Worm (Caenorhabditis elegans) whole organism, L1 larva: Measurements from ENCODE around the gene ZK643.6.

Experiments
- C04F5.9 ChIP-seq: sonication (generic microtip); optimal IDR thresholded peaks from 2 replicates; lab custom pipeline; 2016; ENCODE audit warnings: missing genetic modification characterization, missing compliant biosample characterization
- C34B4.2 ChIP-seq: sonication (generic microtip); optimal IDR thresholded peaks from 2 replicates; lab custom pipeline; 2017; ENCODE audit warnings: mild to moderate bottlenecking, missing genetic modification characterization, missing compliant biosample characterization
- F16B12.6 ChIP-seq: fragments of 150-350 bp; optimal IDR thresholded peaks from 2 replicates; lab custom pipeline; 2014; ENCODE audit warnings: missing biosample characterization, missing genetic modification characterization
- aha-1 ChIP-seq: fragments of 150-350 bp; optimal IDR thresholded peaks from 2 replicates; lab custom pipeline; 2014; ENCODE audit warnings: missing biosample characterization, missing genetic modification characterization
- alr-1 ChIP-seq: fragments of 200-800 bp; sonication (Bioruptor generic); optimal IDR thresholded peaks from 2 replicates; lab custom pipeline; 2018; ENCODE audit warnings: borderline replicate concordance, mild to moderate bottlenecking, missing genetic modification characterization, missing compliant biosample characterization
- aly-2 ChIP-seq: fragments of 150-350 bp; optimal IDR thresholded peaks from 2 replicates; lab custom pipeline; 2014; ENCODE audit warnings: missing biosample characterization, missing genetic modification characterization
- ceh-8 ChIP-seq: fragments of 200-800 bp; sonication (Bioruptor generic); optimal IDR thresholded peaks from 2 replicates; lab custom pipeline; 2018; ENCODE audit warnings: mild to moderate bottlenecking, missing genetic modification characterization, moderate library complexity, missing compliant biosample characterization
- ceh-82 ChIP-seq, 3 experiments: fragments of 150-350 bp in 1 of 3; sonication (generic microtip) in 2 of 3; optimal IDR thresholded peaks; 2 replicates each; lab custom pipeline; 2014 to 2017; ENCODE audit warnings: missing biosample characterization in 3 of 3, missing genetic modification characterization in 3 of 3
- ceh-88 ChIP-seq: fragments of 200-800 bp; sonication (Bioruptor generic); IDR thresholded peaks from 2 replicates; pipeline ENCODE4 v1.3.6; 2022; ENCODE audit warnings: missing genetic modification characterization, missing compliant biosample characterization
- dpl-1 ChIP-seq, 3 experiments: fragments of 150-350 bp in 2 of 3; sonication (generic microtip) in 1 of 3; optimal IDR thresholded peaks; 2 replicates each; lab custom pipeline; 2014 to 2017; ENCODE audit warnings: missing biosample characterization in 3 of 3, missing genetic modification characterization in 3 of 3, missing genetic modification reagents in 3 of 3
- dsc-1 ChIP-seq: sonication (generic microtip); optimal IDR thresholded peaks from 2 replicates; lab custom pipeline; 2016; ENCODE audit warnings: mild to moderate bottlenecking, missing genetic modification characterization, missing compliant biosample characterization
- efl-1 ChIP-seq, 4 experiments: fragments of 150-350 bp; optimal IDR thresholded peaks in 3 of 4; peaks in 1 of 4; 1 replicate in 1 of 4; 2 replicates in 3 of 4; lab custom pipeline; 2014; ENCODE audit warnings: missing biosample characterization in 2 of 4, missing genetic modification characterization in 2 of 4, missing genetic modification reagents in 2 of 4
- elt-3 ChIP-seq, 6 experiments: fragments of 150-350 bp in 1 of 6; sonication (generic microtip); optimal IDR thresholded peaks; 2 replicates each; lab custom pipeline; 2017 to 2018; ENCODE audit warnings: missing biosample characterization in 6 of 6, missing genetic modification characterization in 6 of 6, inconsistent platforms in 1 of 6
- ets-5 ChIP-seq: fragments of 200-800 bp; sonication (Bioruptor generic); IDR thresholded peaks from 2 replicates; pipeline ENCODE4 v1.3.6; 2022; ENCODE audit warnings: missing genetic modification characterization, missing compliant biosample characterization
- fkh-4 ChIP-seq: sonication (generic microtip); optimal IDR thresholded peaks from 2 replicates; lab custom pipeline; 2016; ENCODE audit warnings: missing compliant biosample characterization, missing genetic modification characterization, borderline replicate concordance
- fkh-8 ChIP-seq: sonication (generic microtip); optimal IDR thresholded peaks from 2 replicates; lab custom pipeline; 2016; ENCODE audit warnings: mild to moderate bottlenecking, missing genetic modification characterization, missing compliant biosample characterization
- fos-1 ChIP-seq: fragments of 150-350 bp; optimal IDR thresholded peaks from 2 replicates; lab custom pipeline; 2014; ENCODE audit warnings: missing biosample characterization, missing genetic modification characterization
- grh-1 ChIP-seq: fragments of 200-800 bp; sonication (Bioruptor generic); IDR thresholded peaks from 2 replicates; pipeline ENCODE4 v1.3.6; 2022; ENCODE audit warnings: missing genetic modification reagents, missing genetic modification characterization, missing compliant biosample characterization
- hlh-17 ChIP-seq: fragments of 200-800 bp; sonication (Bioruptor generic); optimal IDR thresholded peaks from 2 replicates; lab custom pipeline; 2018; ENCODE audit warnings: missing genetic modification characterization, mild to moderate bottlenecking, missing compliant biosample characterization, moderate library complexity, borderline replicate concordance
- hpl-2 ChIP-seq: fragments of 150-350 bp; optimal IDR thresholded peaks from 2 replicates; lab custom pipeline; 2014; ENCODE audit warnings: missing biosample characterization, missing genetic modification reagents, missing genetic modification characterization
- irx-1 ChIP-seq: sonication (generic microtip); optimal IDR thresholded peaks from 2 replicates; lab custom pipeline; 2016; ENCODE audit warnings: missing genetic modification characterization, missing compliant biosample characterization
- jun-1 ChIP-seq: fragments of 150-350 bp; optimal IDR thresholded peaks from 2 replicates; lab custom pipeline; 2014; ENCODE audit warnings: missing biosample characterization, missing genetic modification reagents, missing genetic modification characterization
- lin-13 ChIP-seq: fragments of 150-350 bp; optimal IDR thresholded peaks from 2 replicates; lab custom pipeline; 2014; ENCODE audit warnings: missing biosample characterization, missing genetic modification reagents, missing genetic modification characterization
- lin-14 ChIP-seq: fragments of 200-800 bp; sonication (Bioruptor generic); optimal IDR thresholded peaks from 2 replicates; lab custom pipeline; 2018; ENCODE audit warnings: mild to moderate bottlenecking, missing genetic modification characterization, moderate library complexity, missing compliant biosample characterization
- lin-35 ChIP-seq, 2 experiments: fragments of 150-350 bp; optimal IDR thresholded peaks; 2 replicates each; lab custom pipeline; 2014; ENCODE audit warnings: missing biosample characterization in 2 of 2, missing genetic modification characterization in 2 of 2, missing genetic modification reagents in 2 of 2
- lsy-2 ChIP-seq, 2 experiments: fragments of 150-350 bp; optimal IDR thresholded peaks; 2 replicates each; lab custom pipeline; 2014; ENCODE audit warnings: missing biosample characterization in 2 of 2, missing genetic modification characterization in 2 of 2
- mab-9 ChIP-seq: fragments of 200-800 bp; sonication (Bioruptor generic); IDR thresholded peaks from 2 replicates; pipeline ENCODE4 v1.3.6; 2022; ENCODE audit warnings: missing genetic modification reagents, missing genetic modification characterization, missing compliant biosample characterization
- mdl-1 ChIP-seq, 2 experiments: fragments of 150-350 bp; optimal IDR thresholded peaks; 2 replicates each; lab custom pipeline; 2014 to 2017; ENCODE audit warnings: missing biosample characterization in 2 of 2, missing genetic modification characterization in 2 of 2, inconsistent platforms in 1 of 2
- mep-1 ChIP-seq: fragments of 150-350 bp; optimal IDR thresholded peaks from 2 replicates; lab custom pipeline; 2014; ENCODE audit warnings: missing biosample characterization, missing genetic modification characterization
- nhr-12 ChIP-seq: sonication (generic microtip); optimal IDR thresholded peaks from 2 replicates; lab custom pipeline; 2017; ENCODE audit warnings: missing biosample characterization, missing genetic modification characterization
- nhr-19 ChIP-seq: fragments of 200-800 bp; sonication (Bioruptor generic); conservative IDR thresholded peaks from 2 replicates; pipeline ENCODE4 v1.3.6; 2022; ENCODE audit warnings: missing genetic modification characterization, missing compliant biosample characterization
- nhr-237 ChIP-seq: fragments of 150-350 bp; optimal IDR thresholded peaks from 2 replicates; lab custom pipeline; 2014; ENCODE audit warnings: missing biosample characterization, missing genetic modification characterization
- nhr-47 ChIP-seq: sonication (generic microtip); optimal IDR thresholded peaks from 2 replicates; lab custom pipeline; 2016; ENCODE audit warnings: mild to moderate bottlenecking, missing genetic modification characterization, moderate library complexity, missing compliant biosample characterization
- nhr-77 ChIP-seq: fragments of 150-350 bp; optimal IDR thresholded peaks from 2 replicates; lab custom pipeline; 2014; ENCODE audit warnings: missing biosample characterization, missing genetic modification characterization
- nhr-90 ChIP-seq: sonication (generic microtip); optimal IDR thresholded peaks from 2 replicates; lab custom pipeline; 2016; ENCODE audit warnings: mild to moderate bottlenecking, missing genetic modification characterization, missing compliant biosample characterization; ENCODE audit not compliant: poor library complexity
- pag-3 ChIP-seq: sonication (generic microtip); optimal IDR thresholded peaks from 2 replicates; lab custom pipeline; 2017; ENCODE audit warnings: missing genetic modification characterization, mild to moderate bottlenecking, missing compliant biosample characterization, antibody characterized with exemption, borderline replicate concordance; ENCODE audit not compliant: insufficient read depth
- pqm-1 ChIP-seq: sonication (generic microtip); optimal IDR thresholded peaks from 3 replicates; lab custom pipeline; 2017; ENCODE audit warnings: missing biosample characterization, missing genetic modification characterization
- snpc-4 ChIP-seq: fragments of 150-350 bp; optimal IDR thresholded peaks from 2 replicates; lab custom pipeline; 2014; ENCODE audit warnings: missing biosample characterization, missing genetic modification characterization
- sox-4 ChIP-seq: sonication (generic microtip); optimal IDR thresholded peaks from 2 replicates; lab custom pipeline; 2016; ENCODE audit warnings: missing genetic modification characterization, missing compliant biosample characterization
- sptf-1 ChIP-seq: fragments of 150-350 bp; optimal IDR thresholded peaks from 2 replicates; lab custom pipeline; 2014; ENCODE audit warnings: missing biosample characterization, missing genetic modification characterization
- sup-37 ChIP-seq: fragments of 200-800 bp; sonication (Bioruptor generic); optimal IDR thresholded peaks from 2 replicates; lab custom pipeline; 2018; ENCODE audit warnings: mild to moderate bottlenecking, missing genetic modification characterization, missing compliant biosample characterization
- swsn-7 ChIP-seq: sonication (generic microtip); optimal IDR thresholded peaks from 2 replicates; lab custom pipeline; 2016; ENCODE audit warnings: missing genetic modification characterization, missing compliant biosample characterization
- tbx-2 ChIP-seq: sonication (generic microtip); optimal IDR thresholded peaks from 2 replicates; lab custom pipeline; 2016; ENCODE audit warnings: missing genetic modification characterization, missing compliant biosample characterization
- unc-130 ChIP-seq: fragments of 150-350 bp; optimal IDR thresholded peaks from 2 replicates; lab custom pipeline; 2017; ENCODE audit warnings: missing biosample characterization, missing genetic modification characterization, inconsistent platforms
- unc-86 ChIP-seq: sonication (generic microtip); optimal IDR thresholded peaks from 2 replicates; lab custom pipeline; 2016; ENCODE audit warnings: missing genetic modification characterization, missing compliant biosample characterization
- vab-15 ChIP-seq: sonication (generic microtip); optimal IDR thresholded peaks from 2 replicates; lab custom pipeline; 2017; ENCODE audit warnings: missing genotype, mild to moderate bottlenecking, missing genetic modification characterization, missing compliant biosample characterization

The ZK643.6 gene

ce11 chrIII:8964684-8965283 is 4.2 kb upstream of the ZK643.6 start:
- TF ChIP-seq ceh-8 (peak; percentile 45), nhr-77 (tag; lab: Kevin White, UChicago) (no peak), aly-2 (no peak), dpl-1 (GFP tag; optimal IDR thresholded peaks at IDR 0.05; lab: Kevin White, UChicago) (no peak), lin-14 (no peak), hlh-17 (GFP tag; lab: Kevin White, UChicago) (no peak), sox-4 (tag; lab: Kevin White, UChicago) (no peak), fos-1 (no peak), unc-130 (no peak), efl-1 (optimal IDR thresholded peaks at IDR 0.05; lab: Kevin White, UChicago) (no peak), efl-1 (GFP tag; optimal IDR thresholded peaks at IDR 0.05 in 1 of 2; lab: Kevin White, UChicago) (peak in 1 of 2 experiments; percentile 38), sptf-1 (tag; lab: Kevin White, UChicago) (no peak)
- TF ChIP-seq, all 84 proteins: peak for 2

ce11 chrIII:8962475-8962874 is 1.9 kb upstream of the ZK643.6 start:
- TF ChIP-seq swsn-7 (tag; lab: Kevin White, UChicago) (no peak), C04F5.9 (tag; lab: Kevin White, UChicago) (no peak), ceh-8 (peak; percentile 68), F16B12.6 (tag; lab: Kevin White, UChicago) (no peak), mab-9 (GFP tag; lab: Robert Waterston, UW) (no peak)

ce11 chrIII:8961993-8962392 is 1.4 kb upstream of the ZK643.6 start, which contains the start of gene grl-25:
Gene grl-25 (plus strand): TSS chrIII:8962293.
- TF ChIP-seq pag-3 (no peak), sptf-1 (tag; lab: Kevin White, UChicago) (no peak)

- TF ChIP-seq F16B12.6 (tag; lab: Kevin White, UChicago) (peak; percentile 87), lin-35 (GFP tag; optimal IDR thresholded peaks at IDR 0.05; lab: Kevin White, UChicago) (peak; percentile 76 to 90), nhr-47 (tag; lab: Kevin White, UChicago) (peak; percentile 76), irx-1 (peak; percentile 8), sup-37 (GFP tag; lab: Kevin White, UChicago) (no peak), jun-1 (tag; lab: Kevin White, UChicago) (no peak), aha-1 (tag; lab: Kevin White, UChicago) (no peak), alr-1 (tag; lab: Kevin White, UChicago) (no peak), snpc-4 (tag; lab: Kevin White, UChicago) (no peak), ets-5 (no peak), nhr-237 (tag; lab: Kevin White, UChicago) (no peak), mep-1 (peak; percentile 72), ceh-82 (tag; optimal IDR thresholded peaks at IDR 0.05; lab: Kevin White, UChicago) (peak; percentile 26 to 72 (median 38)), vab-15 (no peak), C34B4.2 (tag; lab: Kevin White, UChicago) (no peak), fkh-8 (tag; lab: Kevin White, UChicago) (peak; percentile 27), fkh-4 (tag; lab: Kevin White, UChicago) (no peak), nhr-19 (GFP tag; lab: Robert Waterston, UW) (peak; percentile 63), lin-13 (no peak), elt-3 (tag; optimal IDR thresholded peaks at IDR 0.05; lab: Kevin White, UChicago) (peak in 1 of 6 experiments; percentile 56), mab-9 (GFP tag; lab: Robert Waterston, UW) (no peak), hpl-2 (GFP tag; lab: Kevin White, UChicago) (no peak), lsy-2 (tag; optimal IDR thresholded peaks at IDR 0.05; lab: Kevin White, UChicago) (peak; percentile 92 to 98), tbx-2 (peak; percentile 72), unc-86 (peak; percentile 69), nhr-90 (peak; percentile 47), grh-1 (GFP tag; lab: Robert Waterston, UW) (no peak), ceh-88 (GFP tag; lab: Robert Waterston, UW) (no peak), mdl-1 (tag; optimal IDR thresholded peaks at IDR 0.05; lab: Kevin White, UChicago) (peak in 1 of 2 experiments; percentile 67), dsc-1 (tag; lab: Kevin White, UChicago) (peak; percentile 61), nhr-12 (no peak), pqm-1 (tag; lab: Kevin White, UChicago) (no peak)
These were observed 4.4 kb downstream of the ZK643.6 start, which contains the start of the genes ZK643.5 and ZK643.2 for ce11 chrIII:8956146-8956646. Gene ZK643.5 (minus strand): TSS chrIII:8956196. Gene ZK643.2 (plus strand): TSS chrIII:8956540.
